Worm (Caenorhabditis elegans) whole organism, late embryonic: ENCODE results near the gene fbxa-179.

ENCODE experiments used
- F13H6.1 ChIP-seq: sonication (generic microtip); optimal IDR thresholded peaks from 2 replicates; lab custom pipeline; 2016; ENCODE audit warnings: missing genetic modification characterization, missing compliant biosample characterization
- ahr-1 ChIP-seq: sonication (generic microtip); optimal IDR thresholded peaks from 2 replicates; lab custom pipeline; 2016; ENCODE audit warnings: missing genetic modification characterization, missing compliant biosample characterization
- ceh-19 ChIP-seq: fragments of 200-800 bp; sonication (Bioruptor generic); optimal IDR thresholded peaks from 2 replicates; lab custom pipeline; 2018; ENCODE audit warnings: mild to moderate bottlenecking, missing genetic modification characterization, missing compliant biosample characterization
- ceh-24 ChIP-seq: sonication (generic microtip); optimal IDR thresholded peaks from 2 replicates; lab custom pipeline; 2016; ENCODE audit warnings: mild to moderate bottlenecking, missing genetic modification characterization, missing compliant biosample characterization
- ceh-31 ChIP-seq: sonication (generic microtip); optimal IDR thresholded peaks from 2 replicates; lab custom pipeline; 2016; ENCODE audit warnings: missing genetic modification characterization, missing compliant biosample characterization
- ceh-34 ChIP-seq: sonication (generic microtip); optimal IDR thresholded peaks from 2 replicates; lab custom pipeline; 2016; ENCODE audit warnings: mild to moderate bottlenecking, missing genetic modification characterization, missing compliant biosample characterization
- ceh-48 ChIP-seq: sonication (generic microtip); optimal IDR thresholded peaks from 2 replicates; lab custom pipeline; 2016; ENCODE audit warnings: missing genetic modification characterization, inconsistent platforms, missing compliant biosample characterization
- ceh-9 ChIP-seq: sonication (generic microtip); optimal IDR thresholded peaks from 2 replicates; lab custom pipeline; 2016; ENCODE audit warnings: mild to moderate bottlenecking, missing genetic modification characterization, inconsistent platforms, missing compliant biosample characterization
- dve-1 ChIP-seq: sonication (generic microtip); optimal IDR thresholded peaks from 2 replicates; lab custom pipeline; 2017; ENCODE audit warnings: antibody characterized with exemption, mild to moderate bottlenecking, missing genetic modification characterization, missing compliant biosample characterization
- elt-2 ChIP-seq: sonication (generic microtip); optimal IDR thresholded peaks from 2 replicates; lab custom pipeline; 2016; ENCODE audit warnings: missing genetic modification reagents, missing genetic modification characterization, missing compliant biosample characterization
- elt-4 ChIP-seq: sonication (generic microtip); optimal IDR thresholded peaks from 2 replicates; lab custom pipeline; 2016; ENCODE audit warnings: missing genetic modification characterization, missing compliant biosample characterization
- eyg-1 ChIP-seq: sonication (generic microtip); optimal IDR thresholded peaks from 2 replicates; lab custom pipeline; 2016; ENCODE audit warnings: missing genotype, missing genetic modification characterization, missing compliant biosample characterization
- fax-1 ChIP-seq: sonication (generic microtip); optimal IDR thresholded peaks from 2 replicates; lab custom pipeline; 2016; ENCODE audit warnings: missing genotype, missing genetic modification characterization, missing compliant biosample characterization
- fkh-10 ChIP-seq: fragments of 150-350 bp; optimal IDR thresholded peaks from 2 replicates; lab custom pipeline; 2014; ENCODE audit warnings: missing biosample characterization, missing genetic modification reagents, missing genetic modification characterization
- fkh-6 ChIP-seq: sonication (generic microtip); optimal IDR thresholded peaks from 2 replicates; lab custom pipeline; 2016; ENCODE audit warnings: missing genetic modification characterization, missing compliant biosample characterization
- hlh-15 ChIP-seq: sonication (generic microtip); optimal IDR thresholded peaks from 2 replicates; lab custom pipeline; 2016; ENCODE audit warnings: missing genetic modification characterization, missing compliant biosample characterization
- hlh-6 ChIP-seq: sonication (generic microtip); optimal IDR thresholded peaks from 2 replicates; lab custom pipeline; 2016; ENCODE audit warnings: missing genotype, missing genetic modification characterization, missing compliant biosample characterization
- lim-6 ChIP-seq: sonication (generic microtip); optimal IDR thresholded peaks from 2 replicates; lab custom pipeline; 2016; ENCODE audit warnings: missing genetic modification characterization, missing compliant biosample characterization
- nhr-11 ChIP-seq: fragments of 150-350 bp; optimal IDR thresholded peaks from 2 replicates; lab custom pipeline; 2014; ENCODE audit warnings: missing biosample characterization, missing genetic modification characterization
- nhr-232 ChIP-seq: sonication (generic microtip); optimal IDR thresholded peaks from 2 replicates; lab custom pipeline; 2016; ENCODE audit warnings: missing genetic modification characterization, missing compliant biosample characterization
- npax-4 ChIP-seq: sonication (generic microtip); optimal IDR thresholded peaks from 2 replicates; lab custom pipeline; 2016; ENCODE audit warnings: missing genetic modification characterization, missing compliant biosample characterization
- pat-9 ChIP-seq: fragments of 200-800 bp; sonication (Bioruptor generic); optimal IDR thresholded peaks from 2 replicates; lab custom pipeline; 2018; ENCODE audit warnings: mild to moderate bottlenecking, missing genetic modification characterization, moderate library complexity, missing compliant biosample characterization
- pax-1 ChIP-seq: fragments of 150-350 bp; optimal IDR thresholded peaks from 2 replicates; lab custom pipeline; 2014; ENCODE audit warnings: missing biosample characterization, missing genetic modification characterization
- ref-2 ChIP-seq: sonication (generic microtip); optimal IDR thresholded peaks from 2 replicates; lab custom pipeline; 2016; ENCODE audit warnings: missing genetic modification characterization, missing compliant biosample characterization
- sdc-2 ChIP-seq: sonication (generic microtip); optimal IDR thresholded peaks from 2 replicates; lab custom pipeline; 2016; ENCODE audit warnings: missing genotype, missing genetic modification characterization, missing compliant biosample characterization
- tbx-2 ChIP-seq: sonication (generic microtip); optimal IDR thresholded peaks from 2 replicates; lab custom pipeline; 2016; ENCODE audit warnings: missing genetic modification characterization, missing compliant biosample characterization
- ttx-3 ChIP-seq: sonication (generic microtip); optimal IDR thresholded peaks from 2 replicates; lab custom pipeline; 2016; ENCODE audit warnings: missing genetic modification reagents, missing genetic modification characterization, missing compliant biosample characterization
- unc-86 ChIP-seq: sonication (generic microtip); optimal IDR thresholded peaks from 2 replicates; lab custom pipeline; 2016; ENCODE audit warnings: missing genetic modification characterization, missing compliant biosample characterization

Gene fbxa-179

ce11 chrX:14370314-14370713 lies 42.4 kb downstream of the fbxa-179 start, which contains the start of gene irk-3:
irk-3 (minus strand) TSS chrX:14370414.
- no peak for TF ChIP-seq hlh-6 (tag; lab: Kevin White, UChicago)
- TF ChIP-seq F13H6.1 (tag; lab: Kevin White, UChicago): no peak
- TF ChIP-seq hlh-15 (tag; lab: Kevin White, UChicago): no peak
- TF ChIP-seq ahr-1 (tag; lab: Kevin White, UChicago): no peak
- TF ChIP-seq ceh-24 (tag; lab: Kevin White, UChicago): no peak
- no peak for TF ChIP-seq ref-2 (tag; lab: Kevin White, UChicago)
- TF ChIP-seq ttx-3 (tag; lab: Kevin White, UChicago): no peak
- no peak for TF ChIP-seq fkh-10
- TF ChIP-seq ceh-34: no peak
- TF ChIP-seq unc-86 (tag; lab: Kevin White, UChicago): no peak
- TF ChIP-seq pat-9: no peak
- no peak for TF ChIP-seq nhr-232 (tag; lab: Kevin White, UChicago)
- TF ChIP-seq lim-6 (tag; lab: Kevin White, UChicago): no peak
- no peak for TF ChIP-seq ceh-31

ce11 chrX:14366081-14366480 lies 46.6 kb downstream of the fbxa-179 start:
- TF ChIP-seq nhr-11 (tag; lab: Kevin White, UChicago) (no peak), fax-1 (tag; lab: Kevin White, UChicago) (no peak), dve-1 (tag; lab: Kevin White, UChicago) (no peak), sdc-2 (no peak), elt-2 (tag; lab: Kevin White, UChicago) (no peak), fkh-6 (no peak), tbx-2 (tag; lab: Kevin White, UChicago) (no peak), elt-4 (tag; lab: Kevin White, UChicago) (no peak), pax-1 (tag; lab: Kevin White, UChicago) (no peak), eyg-1 (tag; lab: Kevin White, UChicago) (no peak), ceh-9 (tag; lab: Kevin White, UChicago) (no peak), unc-86 (tag; lab: Kevin White, UChicago) (no peak), ceh-48 (tag; lab: Kevin White, UChicago) (no peak), ceh-19 (GFP tag; lab: Kevin White, UChicago) (no peak), npax-4 (tag; lab: Kevin White, UChicago) (no peak)
- TF ChIP-seq, all 69 proteins: peak for 0
